Worm (Caenorhabditis elegans) whole organism, L2 larva: ENCODE data around the gene crls-1.

Experiments
- alr-1 ChIP-seq: fragments of 150-350 bp; optimal IDR thresholded peaks from 2 replicates; lab custom pipeline; 2014; ENCODE audit warnings: missing biosample characterization, missing genetic modification characterization
- ama-1 ChIP-seq: fragments of 150-350 bp; optimal IDR thresholded peaks from 2 replicates; lab custom pipeline; 2018; ENCODE audit warnings: inconsistent platforms
- elt-1 ChIP-seq: fragments of 150-350 bp; optimal IDR thresholded peaks from 2 replicates; lab custom pipeline; 2014; ENCODE audit warnings: missing biosample characterization, missing genetic modification characterization
- elt-3 ChIP-seq: sonication (generic microtip); optimal IDR thresholded peaks from 2 replicates; lab custom pipeline; 2017; ENCODE audit warnings: missing biosample characterization, missing genetic modification characterization
- fos-1 ChIP-seq: fragments of 150-350 bp; optimal IDR thresholded peaks from 2 replicates; lab custom pipeline; 2014; ENCODE audit warnings: missing biosample characterization, missing genetic modification characterization
- lin-13 ChIP-seq: fragments of 150-350 bp; optimal IDR thresholded peaks from 2 replicates; lab custom pipeline; 2014; ENCODE audit warnings: missing biosample characterization, missing genetic modification reagents, missing genetic modification characterization
- lin-39 ChIP-seq: fragments of 150-350 bp; optimal IDR thresholded peaks from 2 replicates; lab custom pipeline; 2014; ENCODE audit warnings: missing biosample characterization, missing genetic modification reagents, missing genetic modification characterization
- nhr-10 ChIP-seq: sonication (generic microtip); optimal IDR thresholded peaks from 2 replicates; lab custom pipeline; 2017; ENCODE audit warnings: missing biosample characterization, missing genetic modification characterization
- nhr-21 ChIP-seq: fragments of 150-350 bp; optimal IDR thresholded peaks from 2 replicates; lab custom pipeline; 2014; ENCODE audit warnings: missing biosample characterization, missing genetic modification characterization
- nhr-25 ChIP-seq: fragments of 150-350 bp; sonication (generic microtip); optimal IDR thresholded peaks from 3 replicates; lab custom pipeline; 2014; ENCODE audit warnings: missing biosample characterization, missing genetic modification characterization
- nhr-6 ChIP-seq: fragments of 150-350 bp; optimal IDR thresholded peaks from 2 replicates; lab custom pipeline; 2014; ENCODE audit warnings: missing biosample characterization, missing genetic modification characterization
- unc-39 ChIP-seq: fragments of 150-350 bp; optimal IDR thresholded peaks from 2 replicates; lab custom pipeline; 2014; ENCODE audit warnings: missing biosample characterization, missing genetic modification characterization

ce11 chrIII:901600-902250 is 8.0 kb downstream of the crls-1 start:
- TF ChIP-seq lin-39 (tag; lab: Kevin White, UChicago) (no peak), nhr-6 (tag; lab: Kevin White, UChicago) (no peak), elt-3 (tag; lab: Kevin White, UChicago) (no peak), lin-13 (GFP tag; lab: Kevin White, UChicago) (peak; percentile 34), unc-39 (no peak), alr-1 (no peak), fos-1 (no peak), elt-1 (tag; lab: Kevin White, UChicago) (no peak), ama-1 (lab: Kevin White, UChicago) (no peak), nhr-21 (tag; lab: Kevin White, UChicago) (no peak), nhr-10 (tag; lab: Kevin White, UChicago) (no peak), nhr-25 (no peak)
